Fruit fly (Drosophila melanogaster): Measurements from ENCODE around the gene Scp2.
A peak's percentile ranks its signal among the peaks of the same experiment; 100 is the strongest.

The Scp2 gene

DNA sequence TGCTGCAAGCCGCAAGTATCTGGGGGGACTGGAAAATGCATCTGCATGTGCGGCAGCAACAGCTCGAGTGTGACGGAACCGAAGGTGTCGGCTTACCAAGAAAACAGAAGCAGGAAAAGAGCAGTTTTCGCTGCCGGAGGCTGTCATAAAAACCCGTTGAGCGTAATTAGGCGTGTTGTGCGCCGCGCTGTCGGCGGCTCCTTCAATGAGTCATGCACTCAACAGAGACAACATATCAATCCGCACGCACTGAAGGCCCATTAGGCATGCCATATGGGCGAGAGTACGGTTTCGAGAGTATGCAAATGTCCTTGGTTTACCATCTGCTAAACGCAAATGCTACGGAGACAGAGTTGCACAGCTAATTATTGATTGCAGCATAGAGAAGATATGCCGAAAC lies 55.0 kb downstream of the Scp2 start (continued):
- no peak for TF ChIP-seq CG18011 (GFP tag; optimal IDR thresholded peaks at IDR 0.05)
- 0 out of 3 replicates have a peak, but pooled peaks have one; percentile 20 for TF ChIP-seq Opbp (GFP tag; IDR thresholded peaks at IDR 0.05; ENCODE audit: partially characterized antibody)
- TF ChIP-seq CG12071 (GFP tag; optimal IDR thresholded peaks at IDR 0.05) = no peak
- TF ChIP-seq p53 (GFP tag; optimal IDR thresholded peaks at IDR 0.05) = no peak
- TF ChIP-seq Dll (GFP tag; IDR thresholded peaks at IDR 0.05; ENCODE audit: partially characterized antibody) = no peak
- TF ChIP-seq sisA (GFP tag; IDR thresholded peaks at IDR 0.05) = peak; percentile 22; the same call in 1 of the 2 replicates
- TF ChIP-seq hb (GFP tag; IDR thresholded peaks at IDR 0.05; ENCODE audit: partially characterized antibody) = 0 out of 3 replicates have a peak, but pooled peaks have one; percentile 39
- TF ChIP-seq CG11560 (tag; IDR thresholded peaks at IDR 0.05) = no peak
- no peak for TF ChIP-seq CG12299 (tag; optimal IDR thresholded peaks at IDR 0.05)
- TF ChIP-seq Hr3 (GFP tag; optimal IDR thresholded peaks at IDR 0.05) = no peak
- no peak for TF ChIP-seq Hmr (GFP tag; optimal IDR thresholded peaks at IDR 0.05)
- no peak for TF ChIP-seq Gug (GFP tag; IDR thresholded peaks at IDR 0.05)
- no peak for TF ChIP-seq CG6175 (GFP tag; IDR thresholded peaks at IDR 0.05)
- no peak for TF ChIP-seq gfzf (GFP tag; optimal IDR thresholded peaks at IDR 0.05)
- no peak for TF ChIP-seq CG11504 (tag; optimal IDR thresholded peaks at IDR 0.05)
- no peak for TF ChIP-seq pnt (GFP tag; optimal IDR thresholded peaks at IDR 0.05)
- TF ChIP-seq CG10462 (GFP tag; optimal IDR thresholded peaks at IDR 0.05) = no peak
- TF ChIP-seq Ets65A (GFP tag) = peak; percentile 10
- no peak for TF ChIP-seq bab2 (GFP tag; optimal IDR thresholded peaks at IDR 0.05)
- TF ChIP-seq CkIIα-i1 (GFP tag; IDR thresholded peaks at IDR 0.05) = no peak
- TF ChIP-seq bbx (GFP tag; IDR thresholded peaks at IDR 0.05; ENCODE audit: partially characterized antibody) = no peak
- no peak for TF ChIP-seq mam (GFP tag; optimal IDR thresholded peaks at IDR 0.05)
- no peak for TF ChIP-seq CG4730 (GFP tag; IDR thresholded peaks at IDR 0.05)
- TF ChIP-seq fu2 (GFP tag; optimal IDR thresholded peaks at IDR 0.05) = no peak
- no peak for TF ChIP-seq CG8388 (GFP tag; optimal IDR thresholded peaks at IDR 0.05)
- TF ChIP-seq abd-A (tag; optimal IDR thresholded peaks at IDR 0.05) = no peak
- TF ChIP-seq dan (GFP tag; IDR thresholded peaks at IDR 0.05) = no peak
- no peak for TF ChIP-seq scrt (GFP tag; optimal IDR thresholded peaks at IDR 0.05)
- no peak for TF ChIP-seq Tbp (GFP tag; optimal IDR thresholded peaks at IDR 0.05)
- no peak for TF ChIP-seq lbe (GFP tag; optimal IDR thresholded peaks at IDR 0.05)
- no peak for TF ChIP-seq ftz-f1 (GFP tag; optimal IDR thresholded peaks at IDR 0.05)
- no peak for TF ChIP-seq Hsf (GFP tag; optimal IDR thresholded peaks at IDR 0.05)
- no peak for TF ChIP-seq CG8290 (GFP tag; optimal IDR thresholded peaks at IDR 0.05)
- TF ChIP-seq CG8290 (tag; optimal IDR thresholded peaks at IDR 0.05) = no peak
- no peak for TF ChIP-seq CTCF (GFP tag; optimal IDR thresholded peaks at IDR 0.05)

- TF ChIP-seq CG18262 (tag; optimal IDR thresholded peaks at IDR 0.05) = no peak
- TF ChIP-seq CG9215 (GFP tag; IDR thresholded peaks at IDR 0.05) = no peak
- no peak for TF ChIP-seq CG17612 (GFP tag; IDR thresholded peaks at IDR 0.05)
- TF ChIP-seq CG42726 (GFP tag; IDR thresholded peaks at IDR 0.05; ENCODE audit: partially characterized antibody) = no peak
- TF ChIP-seq CG34376 (GFP tag; optimal IDR thresholded peaks at IDR 0.05) = no peak
- TF ChIP-seq Rfx (GFP tag; IDR thresholded peaks at IDR 0.05) = no peak
- no peak for TF ChIP-seq lmd (GFP tag; IDR thresholded peaks at IDR 0.05)
- TF ChIP-seq CG4707 (GFP tag; optimal IDR thresholded peaks at IDR 0.05) = no peak
- no peak for TF ChIP-seq Hsf (GFP tag; optimal IDR thresholded peaks at IDR 0.05)
- no peak for TF ChIP-seq tap (tag; optimal IDR thresholded peaks at IDR 0.05)
- TF ChIP-seq pho (GFP tag; optimal IDR thresholded peaks at IDR 0.05) = no peak
- peak; percentile 44 for TF ChIP-seq zf30C (GFP tag; optimal IDR thresholded peaks at IDR 0.05)
- peak; percentile 41 for TF ChIP-seq CG9727 (GFP tag; optimal IDR thresholded peaks at IDR 0.05)
- TF ChIP-seq Doc3 (GFP tag; IDR thresholded peaks at IDR 0.05; ENCODE audit: partially characterized antibody) = no peak
- no peak for TF ChIP-seq CG30431 (GFP tag; optimal IDR thresholded peaks at IDR 0.05)
- TF ChIP-seq CG4282 (GFP tag; optimal IDR thresholded peaks at IDR 0.05) = no peak
- TF ChIP-seq klu (GFP tag; IDR thresholded peaks at IDR 0.05) = no peak
- TF ChIP-seq CG12942 (GFP tag; optimal IDR thresholded peaks at IDR 0.05) = no peak
- TF ChIP-seq usp (GFP tag; optimal IDR thresholded peaks at IDR 0.05) = no peak
- TF ChIP-seq sens-2 (GFP tag; IDR thresholded peaks at IDR 0.05) = no peak
These were observed 56.6 kb downstream of the Scp2 start for dm6 chr3R:16526697-16527370.
